Worm (Caenorhabditis elegans) whole organism, early embryonic: ENCODE measurements around the gene grp-1.

Experiments used
- B0310.2 ChIP-seq: sonication (generic microtip); optimal IDR thresholded peaks from 2 replicates; lab custom pipeline; 2016; ENCODE audit warnings: mild to moderate bottlenecking, missing genetic modification characterization, missing compliant biosample characterization
- F13C5.2 ChIP-seq: sonication (generic microtip); optimal IDR thresholded peaks from 2 replicates; lab custom pipeline; 2017; ENCODE audit warnings: mild to moderate bottlenecking, missing genetic modification characterization, inconsistent platforms, missing compliant biosample characterization
- aly-1 ChIP-seq: sonication (generic microtip); optimal IDR thresholded peaks from 2 replicates; lab custom pipeline; 2016; ENCODE audit warnings: missing genetic modification characterization, missing compliant biosample characterization
- ama-1 ChIP-seq: fragments of 150-350 bp; optimal IDR thresholded peaks from 2 replicates; lab custom pipeline; 2014
- ceh-13 ChIP-seq: fragments of 200-800 bp; sonication (Bioruptor generic); optimal IDR thresholded peaks from 2 replicates; lab custom pipeline; 2018; ENCODE audit warnings: mild to moderate bottlenecking, missing genetic modification characterization, missing compliant biosample characterization
- ceh-36 ChIP-seq: sonication (generic microtip); optimal IDR thresholded peaks from 2 replicates; lab custom pipeline; 2016; ENCODE audit warnings: missing genetic modification characterization, inconsistent platforms, missing compliant biosample characterization
- ets-7 ChIP-seq: sonication (generic microtip); optimal IDR thresholded peaks from 2 replicates; lab custom pipeline; 2016; ENCODE audit warnings: missing genotype, missing genetic modification characterization, missing compliant biosample characterization
- flt-1 ChIP-seq: fragments of 200-800 bp; sonication (Bioruptor generic); IDR thresholded peaks from 2 replicates; pipeline ENCODE4 v1.3.6; 2022; ENCODE audit warnings: missing genetic modification characterization, missing compliant biosample characterization
- hmbx-1 ChIP-seq: sonication (generic microtip); optimal IDR thresholded peaks from 2 replicates; lab custom pipeline; 2016; ENCODE audit warnings: mild to moderate bottlenecking, missing genetic modification characterization, missing compliant biosample characterization
- hmg-4 ChIP-seq: fragments of 200-800 bp; sonication (Bioruptor generic); optimal IDR thresholded peaks from 2 replicates; lab custom pipeline; 2018; ENCODE audit warnings: mild to moderate bottlenecking, missing genetic modification characterization, missing compliant biosample characterization
- hnd-1 ChIP-seq: sonication (generic microtip); optimal IDR thresholded peaks from 2 replicates; lab custom pipeline; 2016; ENCODE audit warnings: missing genetic modification characterization, missing compliant biosample characterization
- pes-1 ChIP-seq: fragments of 200-800 bp; sonication (Bioruptor generic); IDR thresholded peaks from 2 replicates; pipeline ENCODE4 v1.3.6; 2022; ENCODE audit warnings: missing genetic modification reagents, missing genetic modification characterization, missing compliant biosample characterization
- scrt-1 ChIP-seq: fragments of 200-800 bp; sonication (Bioruptor generic); IDR thresholded peaks from 2 replicates; pipeline ENCODE4 v1.3.6; 2022; ENCODE audit warnings: missing genetic modification characterization, missing compliant biosample characterization
- sea-1 ChIP-seq: fragments of 200-800 bp; sonication (Bioruptor generic); conservative IDR thresholded peaks from 2 replicates; pipeline ENCODE4 v1.3.6; 2022; ENCODE audit warnings: missing genetic modification characterization, missing compliant biosample characterization
- tbx-11 ChIP-seq: fragments of 200-800 bp; sonication (Bioruptor generic); IDR thresholded peaks from 2 replicates; pipeline ENCODE4 v1.3.6; 2022; ENCODE audit warnings: missing genetic modification characterization, missing compliant biosample characterization
- tbx-37 ChIP-seq: fragments of 200-800 bp; sonication (Bioruptor generic); conservative IDR thresholded peaks from 2 replicates; pipeline ENCODE4 v1.3.6; 2022; ENCODE audit warnings: missing genetic modification reagents, missing genetic modification characterization, missing compliant biosample characterization
- tra-4 ChIP-seq: sonication (generic microtip); optimal IDR thresholded peaks from 2 replicates; lab custom pipeline; 2017; ENCODE audit warnings: missing genetic modification characterization, missing compliant biosample characterization

grp-1 gene

ce11 chrIII:8109459-8110057, 24.1 kb downstream of the grp-1 start:
- peak; percentile 93 for TF ChIP-seq hmg-4 (GFP tag; lab: Kevin White, UChicago)
- TF ChIP-seq B0310.2: peak; percentile 90
- TF ChIP-seq tbx-37 (GFP tag; lab: Robert Waterston, UW): peak; percentile 83
- peak; percentile 93 for TF ChIP-seq flt-1
- TF ChIP-seq ceh-13 (GFP tag; lab: Kevin White, UChicago): peak; percentile 87
- peak; percentile 90 for TF ChIP-seq F13C5.2 (tag; lab: Kevin White, UChicago)
- peak; percentile 89 for TF ChIP-seq scrt-1 (GFP tag; lab: Robert Waterston, UW)
- peak; percentile 57 for TF ChIP-seq hmbx-1
- TF ChIP-seq sea-1 (GFP tag; lab: Robert Waterston, UW): peak; percentile 91
- TF ChIP-seq ama-1: no peak
- peak; percentile 89 for TF ChIP-seq tbx-11 (GFP tag; lab: Robert Waterston, UW)
- peak; percentile 68 for TF ChIP-seq hnd-1
- TF ChIP-seq ceh-36 (tag; lab: Kevin White, UChicago): peak; percentile 89
- peak; percentile 70 for TF ChIP-seq tra-4 (tag; lab: Kevin White, UChicago)
- peak; percentile 90 for TF ChIP-seq aly-1 (tag; lab: Kevin White, UChicago)
- peak; percentile 95 for TF ChIP-seq pes-1
- TF ChIP-seq ets-7 (tag; lab: Kevin White, UChicago): peak; percentile 70

ce11 chrIII:8111347-8111746, 25.8 kb downstream of the grp-1 start:
- TF ChIP-seq scrt-1 (GFP tag; lab: Robert Waterston, UW) (no peak), hmg-4 (GFP tag; lab: Kevin White, UChicago) (no peak), pes-1 (no peak), sea-1 (GFP tag; lab: Robert Waterston, UW) (no peak), tra-4 (tag; lab: Kevin White, UChicago) (no peak), tbx-37 (GFP tag; lab: Robert Waterston, UW) (no peak), ceh-36 (tag; lab: Kevin White, UChicago) (no peak), hnd-1 (no peak), aly-1 (tag; lab: Kevin White, UChicago) (no peak), ceh-13 (GFP tag; lab: Kevin White, UChicago) (no peak), ets-7 (tag; lab: Kevin White, UChicago) (no peak), F13C5.2 (tag; lab: Kevin White, UChicago) (no peak)

- TF ChIP-seq ceh-13 (GFP tag; lab: Kevin White, UChicago): no peak
- no peak for TF ChIP-seq tbx-37 (GFP tag; lab: Robert Waterston, UW)
- no peak for TF ChIP-seq hmbx-1
These were observed 30.4 kb downstream of the grp-1 start for ce11 chrIII:8115877-8116276.

- TF ChIP-seq hnd-1 (no peak), tra-4 (tag; lab: Kevin White, UChicago) (no peak), tbx-11 (GFP tag; lab: Robert Waterston, UW) (no peak), hmg-4 (GFP tag; lab: Kevin White, UChicago) (no peak), B0310.2 (no peak), ceh-36 (tag; lab: Kevin White, UChicago) (no peak), ceh-13 (GFP tag; lab: Kevin White, UChicago) (no peak), ets-7 (tag; lab: Kevin White, UChicago) (no peak), flt-1 (no peak), pes-1 (no peak), aly-1 (tag; lab: Kevin White, UChicago) (no peak), scrt-1 (GFP tag; lab: Robert Waterston, UW) (no peak), hmbx-1 (no peak), sea-1 (GFP tag; lab: Robert Waterston, UW) (no peak), ama-1 (no peak)
These were observed 31.6 kb downstream of the grp-1 start for ce11 chrIII:8117155-8117554.

- TF ChIP-seq ceh-36 (tag; lab: Kevin White, UChicago): no peak
- TF ChIP-seq hmg-4 (GFP tag; lab: Kevin White, UChicago): no peak
- TF ChIP-seq hmbx-1: no peak
These were observed 35.6 kb downstream of the grp-1 start, which contains the start of gene gei-8 for ce11 chrIII:8121132-8121531. gei-8 (minus strand) TSS chrIII:8121232.

- TF ChIP-seq ceh-13 (GFP tag; lab: Kevin White, UChicago): no peak
- no peak for TF ChIP-seq tra-4 (tag; lab: Kevin White, UChicago)
- no peak for TF ChIP-seq B0310.2
- TF ChIP-seq F13C5.2 (tag; lab: Kevin White, UChicago): no peak
- TF ChIP-seq ceh-36 (tag; lab: Kevin White, UChicago): no peak
- no peak for TF ChIP-seq sea-1 (GFP tag; lab: Robert Waterston, UW)
- no peak for TF ChIP-seq pes-1
- no peak for TF ChIP-seq aly-1 (tag; lab: Kevin White, UChicago)
- no peak for TF ChIP-seq flt-1
- no peak for TF ChIP-seq hmbx-1
- TF ChIP-seq ets-7 (tag; lab: Kevin White, UChicago): no peak
- TF ChIP-seq hmg-4 (GFP tag; lab: Kevin White, UChicago): no peak
These were observed 36.4 kb downstream of the grp-1 start for ce11 chrIII:8121923-8122322.

- TF ChIP-seq hmg-4 (GFP tag; lab: Kevin White, UChicago) (peak; percentile 27), hnd-1 (no peak), flt-1 (no peak), ets-7 (tag; lab: Kevin White, UChicago) (no peak), tra-4 (tag; lab: Kevin White, UChicago) (no peak), scrt-1 (GFP tag; lab: Robert Waterston, UW) (no peak), ceh-36 (tag; lab: Kevin White, UChicago) (no peak), F13C5.2 (tag; lab: Kevin White, UChicago) (peak; percentile 30), ama-1 (no peak), hmbx-1 (no peak)
These were observed 38.8 kb downstream of the grp-1 start for ce11 chrIII:8124323-8124722.

ce11 chrIII:8125234-8125633, 39.7 kb downstream of the grp-1 start:
- TF ChIP-seq F13C5.2 (tag; lab: Kevin White, UChicago) (peak; percentile 62), pes-1 (no peak)
